Fruit fly (Drosophila melanogaster): ENCODE data around the gene Phf7.

The Phf7 gene

DNA sequence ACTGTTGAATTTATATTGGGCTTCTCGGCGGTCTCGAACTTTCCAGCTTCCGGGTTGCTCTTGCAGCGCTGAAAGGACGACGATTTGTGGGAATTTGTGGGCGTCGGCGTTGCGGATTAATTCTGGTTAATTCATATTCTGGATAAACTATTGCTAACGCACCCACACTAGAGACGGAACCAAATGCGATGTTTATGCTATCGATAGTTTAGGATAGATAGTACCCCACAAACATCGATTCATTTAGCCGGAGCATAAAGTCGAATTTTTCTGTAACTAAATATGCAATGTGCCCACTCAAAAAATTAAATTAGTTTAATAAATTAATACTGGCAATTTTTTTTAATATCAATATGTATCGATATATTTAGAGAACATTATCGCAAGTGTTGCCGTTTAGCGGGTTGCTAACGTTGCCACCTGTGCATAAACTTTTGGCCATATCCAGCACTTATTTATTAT is 5.9 kb downstream of the Phf7 start, which contains the start of gene Rab35 (continued):
- TF ChIP-seq toy (GFP tag; IDR thresholded peaks at IDR 0.05) (no peak), Kr (GFP tag; optimal IDR thresholded peaks at IDR 0.05) (no peak), Max (GFP tag; optimal IDR thresholded peaks at IDR 0.05) (peak; percentile 19), hkb (optimal IDR thresholded peaks at IDR 0.05) (no peak), hkb (GFP tag; IDR thresholded peaks at IDR 0.05) (no peak), NC2β (GFP tag; optimal IDR thresholded peaks at IDR 0.05) (no peak), Tbp (GFP tag; optimal IDR thresholded peaks at IDR 0.05) (no peak), lilli (GFP tag; optimal IDR thresholded peaks at IDR 0.05) (peak; percentile 48), CG15011 (GFP tag; optimal IDR thresholded peaks at IDR 0.05) (no peak), CG12299 (tag; optimal IDR thresholded peaks at IDR 0.05) (no peak), jumu (GFP tag; optimal IDR thresholded peaks at IDR 0.05) (no peak), chm (GFP tag; IDR thresholded peaks at IDR 0.05) (no peak), CG10431 (GFP tag; optimal IDR thresholded peaks at IDR 0.05) (no peak), hth (optimal IDR thresholded peaks at IDR 0.05) (no peak), CG11085 (GFP tag; IDR thresholded peaks at IDR 0.05) (no peak), Mes4 (GFP tag; optimal IDR thresholded peaks at IDR 0.05) (no peak), CG10274 (GFP tag; optimal IDR thresholded peaks at IDR 0.05) (no peak), pita (GFP tag; optimal IDR thresholded peaks at IDR 0.05) (no peak), CG12104 (GFP tag; optimal IDR thresholded peaks at IDR 0.05) (no peak), CG11456 (GFP tag; IDR thresholded peaks at IDR 0.05) (no peak), Nf-YC (tag; optimal IDR thresholded peaks at IDR 0.05) (no peak), Dip2 (GFP tag; IDR thresholded peaks at IDR 0.05) (no peak), Hmx (GFP tag; optimal IDR thresholded peaks at IDR 0.05) (no peak), nau (GFP tag; optimal IDR thresholded peaks at IDR 0.05) (no peak), E2f1 (GFP tag; IDR thresholded peaks at IDR 0.05) (no peak), CG8924 (tag; optimal IDR thresholded peaks at IDR 0.05) (no peak), D19A (tag; optimal IDR thresholded peaks at IDR 0.05) (no peak), Elba2 (GFP tag; optimal IDR thresholded peaks at IDR 0.05) (no peak), CG15269 (tag; optimal IDR thresholded peaks at IDR 0.05) (no peak), CoRest (tag; optimal IDR thresholded peaks at IDR 0.05) (peak; percentile 30), CG16863 (GFP tag; optimal IDR thresholded peaks at IDR 0.05) (no peak), CG5953 (GFP tag; IDR thresholded peaks at IDR 0.05) (no peak), zf30C (GFP tag; optimal IDR thresholded peaks at IDR 0.05) (no peak), zen2 (GFP tag; IDR thresholded peaks at IDR 0.05; ENCODE audit: partially characterized antibody) (peak; percentile 90), tap (tag; optimal IDR thresholded peaks at IDR 0.05) (no peak), CG4854 (GFP tag; optimal IDR thresholded peaks at IDR 0.05) (no peak), CTCF (GFP tag; optimal IDR thresholded peaks at IDR 0.05) (no peak), schlank (tag; optimal IDR thresholded peaks at IDR 0.05) (no peak), B-H1 (GFP tag; IDR thresholded peaks at IDR 0.05) (no peak), CG11093 (GFP tag; IDR thresholded peaks at IDR 0.05) (no peak), ara (GFP tag; IDR thresholded peaks at IDR 0.05) (no peak), Gsc (GFP tag; IDR thresholded peaks at IDR 0.05) (no peak), NfI (GFP tag; optimal IDR thresholded peaks at IDR 0.05) (peak; percentile 24), CG9932 (GFP tag; IDR thresholded peaks at IDR 0.05) (peak; percentile 60), Chrac-16 (GFP tag; optimal IDR thresholded peaks at IDR 0.05) (peak; percentile 23), CG13624 (GFP tag; optimal IDR thresholded peaks at IDR 0.05) (no peak), Asciz (GFP tag; optimal IDR thresholded peaks at IDR 0.05) (no peak), klu (GFP tag; IDR thresholded peaks at IDR 0.05) (no peak), CG1233 (GFP tag; optimal IDR thresholded peaks at IDR 0.05) (no peak), lab (GFP tag; optimal IDR thresholded peaks at IDR 0.05) (peak; percentile 25), btn (GFP tag; optimal IDR thresholded peaks at IDR 0.05) (no peak), Sin3A (optimal IDR thresholded peaks at IDR 0.05) (peak; percentile 74), YL-1 (GFP tag; optimal IDR thresholded peaks at IDR 0.05) (no peak), CG11560 (tag; IDR thresholded peaks at IDR 0.05) (no peak), Ets65A (GFP tag) (peak; percentile 57)
